Worm (Caenorhabditis elegans): ENCODE results near the gene rpl-39.
A peak's percentile ranks its signal among the peaks of the same experiment; 100 is the strongest.

DNA sequence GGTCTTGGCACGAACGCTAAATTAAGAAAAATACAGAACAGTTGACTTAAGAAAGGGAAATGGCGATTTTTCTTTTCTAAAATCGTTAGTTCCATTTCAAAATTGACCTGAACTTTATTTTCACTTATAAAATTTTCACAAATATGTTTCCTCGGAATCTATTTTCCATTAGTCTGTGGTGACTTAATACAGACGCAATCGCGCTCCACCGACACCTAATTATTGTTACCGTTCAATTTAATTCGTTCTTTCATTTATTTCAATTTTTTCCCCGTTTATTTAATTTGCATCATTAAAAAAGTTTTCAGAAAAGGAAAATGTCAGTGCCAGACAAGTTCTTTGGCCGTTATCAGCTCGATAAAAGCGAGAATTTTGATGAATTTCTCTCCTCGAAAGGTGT is 44.4 kb upstream of the rpl-39 start, which contains the start of gene lbp-4:
- TF ChIP-seq ztf-11 (tag; optimal IDR thresholded peaks at IDR 0.05) (no peak), snpc-4 (tag; optimal IDR thresholded peaks at IDR 0.05) (no peak), lin-13 (GFP tag; optimal IDR thresholded peaks at IDR 0.05) (no peak), lsy-2 (tag; optimal IDR thresholded peaks at IDR 0.05) (peak in 1 of 2 experiments; percentile 64), nhr-6 (tag; optimal IDR thresholded peaks at IDR 0.05) (no peak), nhr-11 (tag; optimal IDR thresholded peaks at IDR 0.05) (no peak), aly-2 (tag; optimal IDR thresholded peaks at IDR 0.05) (no peak), ama-1 (optimal IDR thresholded peaks at IDR 0.05) (no peak), nhr-25 (tag; optimal IDR thresholded peaks at IDR 0.05) (no peak), fos-1 (tag; optimal IDR thresholded peaks at IDR 0.05) (peak; percentile 50), unc-55 (GFP tag; optimal IDR thresholded peaks at IDR 0.05) (peak; percentile 71), nhr-12 (tag; optimal IDR thresholded peaks at IDR 0.05) (no peak)

Data from whole organism, L2 larva.